Fruit fly (Drosophila melanogaster) whole organism, wandering third instar larva: ENCODE measurements around the gene Argl.
A peak's percentile ranks its signal among the peaks of the same experiment; 100 is the strongest.

Experiments
- Abd-B ChIP-seq: fragments of >200 bp; optimal IDR thresholded peaks from 2 replicates; lab custom pipeline; 2017; ENCODE audit warnings: missing biosample characterization, missing genetic modification characterization
- CG32264 ChIP-seq: fragments of 200-800 bp; sonication (Bioruptor generic); optimal IDR thresholded peaks from 2 replicates; lab custom pipeline; 2016; ENCODE audit warnings: missing biosample characterization, missing genetic modification characterization
- CG9705 ChIP-seq: fragments of 200-800 bp; sonication (Bioruptor generic); optimal IDR thresholded peaks from 2 replicates; lab custom pipeline; 2018; ENCODE audit warnings: missing biosample characterization, mild to moderate bottlenecking, missing genetic modification characterization
- CrebA ChIP-seq: fragments of 200-800 bp; sonication (Bioruptor generic); optimal IDR thresholded peaks from 2 replicates; lab custom pipeline; 2016; ENCODE audit warnings: missing biosample characterization, mild to moderate bottlenecking, missing genetic modification characterization, borderline replicate concordance
- Dfd ChIP-seq: fragments of >200 bp; optimal IDR thresholded peaks from 2 replicates; lab custom pipeline; 2017; ENCODE audit warnings: missing biosample characterization, missing genetic modification characterization
- Dif ChIP-seq: fragments of 200-275, 200-300 bp; sonication (Bioruptor generic); optimal IDR thresholded peaks from 2 replicates; lab custom pipeline; 2018; ENCODE audit warnings: missing biosample characterization, missing genetic modification characterization; ENCODE audit not compliant: partially characterized antibody
- GATAd ChIP-seq: sonication (Bioruptor generic); optimal IDR thresholded peaks from 2 replicates; lab custom pipeline; 2016; ENCODE audit warnings: missing biosample characterization, missing genetic modification characterization
- HLH106 ChIP-seq: fragments of 200-800 bp; optimal IDR thresholded peaks from 3 replicates; lab custom pipeline; 2019; ENCODE audit warnings: missing biosample characterization, mild to moderate bottlenecking, missing genetic modification characterization, moderate library complexity
- Hnf4 ChIP-seq: fragments of 200-800 bp; sonication (Bioruptor generic); optimal IDR thresholded peaks from 2 replicates; lab custom pipeline; 2016; ENCODE audit warnings: missing biosample characterization, mild to moderate bottlenecking, missing genetic modification characterization
- Hr78 ChIP-seq: fragments of >200 bp; optimal IDR thresholded peaks from 2 replicates; lab custom pipeline; 2017; ENCODE audit warnings: missing biosample characterization, missing genetic modification characterization
- Hr83 ChIP-seq: fragments of 200-300 bp; sonication (Bioruptor generic); optimal IDR thresholded peaks from 2 replicates; lab custom pipeline; 2016; ENCODE audit warnings: missing biosample characterization, mild to moderate bottlenecking, missing genetic modification characterization, moderate library complexity; ENCODE audit not compliant: poor library complexity, severe bottlenecking
- Jra ChIP-seq: sonication (Bioruptor generic); optimal IDR thresholded peaks from 2 replicates; lab custom pipeline; 2016; ENCODE audit warnings: missing biosample characterization, missing genetic modification characterization
- Mio ChIP-seq: sonication (Bioruptor generic); optimal IDR thresholded peaks from 2 replicates; lab custom pipeline; 2016; ENCODE audit warnings: missing biosample characterization, missing genetic modification characterization
- Myc ChIP-seq: fragments of >200 bp; optimal IDR thresholded peaks from 2 replicates; lab custom pipeline; 2017
- N ChIP-seq: fragments of >200 bp; optimal IDR thresholded peaks from 2 replicates; lab custom pipeline; 2018; ENCODE audit warnings: missing biosample characterization, missing external identifiers, missing genetic modification characterization
- OdsH ChIP-seq: fragments of 200-800 bp; sonication (Bioruptor generic); optimal IDR thresholded peaks from 2 replicates; lab custom pipeline; 2016; ENCODE audit warnings: missing biosample characterization, mild to moderate bottlenecking, missing genetic modification characterization
- Rel ChIP-seq, 2 experiments: fragments of 200-800 bp; sonication (Bioruptor generic) in 1 of 2; optimal IDR thresholded peaks; 2 replicates in 1 of 2; 3 replicates in 1 of 2; lab custom pipeline; 2016 to 2019; ENCODE audit warnings: mild to moderate bottlenecking in 2 of 2, missing biosample characterization in 2 of 2, missing genetic modification characterization in 2 of 2, moderate library complexity in 1 of 2
- Sp1 ChIP-seq: fragments of 200-800 bp; sonication (Bioruptor generic); optimal IDR thresholded peaks from 3 replicates; lab custom pipeline; 2019; ENCODE audit warnings: missing biosample characterization, mild to moderate bottlenecking, missing genetic modification characterization, moderate library complexity
- Vsx2 ChIP-seq: fragments of 200-300, 225-300 bp; sonication (Bioruptor generic); optimal IDR thresholded peaks from 2 replicates; lab custom pipeline; 2018; ENCODE audit warnings: missing biosample characterization, missing genetic modification characterization; ENCODE audit not compliant: partially characterized antibody
- br ChIP-seq: fragments of 200-800 bp; sonication (Bioruptor generic); optimal IDR thresholded peaks from 2 replicates; lab custom pipeline; 2016; ENCODE audit warnings: missing biosample characterization, missing genetic modification characterization
- brk ChIP-seq: fragments of 200-800 bp; sonication (Bioruptor generic); optimal IDR thresholded peaks from 2 replicates; lab custom pipeline; 2016; ENCODE audit warnings: missing biosample characterization, mild to moderate bottlenecking, missing genetic modification characterization
- dl ChIP-seq, 2 experiments: fragments of 175-275, 200-275 bp in 1 of 2; fragments of 200-275 bp in 1 of 2; sonication (Bioruptor generic); optimal IDR thresholded peaks; lab custom pipeline; 2018; ENCODE audit warnings: mild to moderate bottlenecking in 2 of 2, missing biosample characterization in 2 of 2, missing genetic modification characterization in 2 of 2, moderate library complexity in 2 of 2; ENCODE audit not compliant: partially characterized antibody in 2 of 2, insufficient read depth in 1 of 2
- dmrt93B ChIP-seq: fragments of 200-800 bp; sonication (Bioruptor generic); optimal IDR thresholded peaks from 2 replicates; lab custom pipeline; 2018; ENCODE audit warnings: missing biosample characterization, mild to moderate bottlenecking, missing genetic modification characterization
- dsf ChIP-seq: sonication (Bioruptor generic); optimal IDR thresholded peaks from 2 replicates; lab custom pipeline; 2016; ENCODE audit warnings: missing biosample characterization, missing genetic modification characterization, borderline replicate concordance
- ey ChIP-seq: fragments of 200-800 bp; sonication (Bioruptor generic); optimal IDR thresholded peaks from 2 replicates; lab custom pipeline; 2016; ENCODE audit warnings: missing biosample characterization, missing genetic modification characterization
- foxo ChIP-seq, 2 experiments: fragments of 200-800 bp; sonication (Bioruptor generic); optimal IDR thresholded peaks; 2 replicates in 1 of 2; 3 replicates in 1 of 2; lab custom pipeline; 2016 to 2017; ENCODE audit warnings: missing biosample characterization in 2 of 2, missing genetic modification characterization in 2 of 2
- fru ChIP-seq: fragments of 200-800 bp; sonication (Bioruptor generic); optimal IDR thresholded peaks from 3 replicates; lab custom pipeline; 2016; ENCODE audit warnings: missing biosample characterization, mild to moderate bottlenecking, missing genetic modification characterization
- h ChIP-seq: fragments of 200-800 bp; sonication (Bioruptor generic); optimal IDR thresholded peaks from 3 replicates; lab custom pipeline; 2016; ENCODE audit warnings: missing biosample characterization, mild to moderate bottlenecking, missing genetic modification characterization
- jim ChIP-seq: fragments of 175-275, 200-325 bp; sonication (Bioruptor generic); optimal IDR thresholded peaks from 2 replicates; lab custom pipeline; 2016; ENCODE audit warnings: missing biosample characterization, mild to moderate bottlenecking, missing genetic modification characterization
- lola ChIP-seq: fragments of >200 bp; optimal IDR thresholded peaks from 2 replicates; lab custom pipeline; 2017; ENCODE audit warnings: missing biosample characterization, missing genetic modification characterization
- pan ChIP-seq: fragments of >200 bp; optimal IDR thresholded peaks from 2 replicates; lab custom pipeline; 2017
- psq ChIP-seq: fragments of 200-800 bp; sonication (Bioruptor generic); optimal IDR thresholded peaks from 3 replicates; lab custom pipeline; 2017; ENCODE audit warnings: missing biosample characterization, mild to moderate bottlenecking, missing genetic modification characterization, moderate library complexity
- rgr ChIP-seq: fragments of 200-800 bp; sonication (Bioruptor generic); optimal IDR thresholded peaks from 3 replicates; lab custom pipeline; 2016; ENCODE audit warnings: missing biosample characterization, mild to moderate bottlenecking, missing genetic modification characterization
- sage ChIP-seq: fragments of 200-800 bp; sonication (Bioruptor generic); optimal IDR thresholded peaks from 2 replicates; lab custom pipeline; 2016; ENCODE audit warnings: missing biosample characterization, mild to moderate bottlenecking, missing genetic modification characterization
- sv ChIP-seq: fragments of 200-800 bp; sonication (Bioruptor generic); optimal IDR thresholded peaks from 3 replicates; lab custom pipeline; 2016; ENCODE audit warnings: missing biosample characterization, missing genetic modification characterization
- tai ChIP-seq: sonication (Bioruptor generic); optimal IDR thresholded peaks from 2 replicates; lab custom pipeline; 2016; ENCODE audit warnings: missing biosample characterization, missing genetic modification characterization
- usp ChIP-seq: fragments of >200 bp; optimal IDR thresholded peaks from 2 replicates; lab custom pipeline; 2017; ENCODE audit warnings: missing biosample characterization, missing genetic modification characterization
- woc ChIP-seq: sonication (Bioruptor generic); optimal IDR thresholded peaks from 2 replicates; lab custom pipeline; 2016; ENCODE audit warnings: missing biosample characterization, mild to moderate bottlenecking, missing genetic modification characterization

Argl gene

DNA sequence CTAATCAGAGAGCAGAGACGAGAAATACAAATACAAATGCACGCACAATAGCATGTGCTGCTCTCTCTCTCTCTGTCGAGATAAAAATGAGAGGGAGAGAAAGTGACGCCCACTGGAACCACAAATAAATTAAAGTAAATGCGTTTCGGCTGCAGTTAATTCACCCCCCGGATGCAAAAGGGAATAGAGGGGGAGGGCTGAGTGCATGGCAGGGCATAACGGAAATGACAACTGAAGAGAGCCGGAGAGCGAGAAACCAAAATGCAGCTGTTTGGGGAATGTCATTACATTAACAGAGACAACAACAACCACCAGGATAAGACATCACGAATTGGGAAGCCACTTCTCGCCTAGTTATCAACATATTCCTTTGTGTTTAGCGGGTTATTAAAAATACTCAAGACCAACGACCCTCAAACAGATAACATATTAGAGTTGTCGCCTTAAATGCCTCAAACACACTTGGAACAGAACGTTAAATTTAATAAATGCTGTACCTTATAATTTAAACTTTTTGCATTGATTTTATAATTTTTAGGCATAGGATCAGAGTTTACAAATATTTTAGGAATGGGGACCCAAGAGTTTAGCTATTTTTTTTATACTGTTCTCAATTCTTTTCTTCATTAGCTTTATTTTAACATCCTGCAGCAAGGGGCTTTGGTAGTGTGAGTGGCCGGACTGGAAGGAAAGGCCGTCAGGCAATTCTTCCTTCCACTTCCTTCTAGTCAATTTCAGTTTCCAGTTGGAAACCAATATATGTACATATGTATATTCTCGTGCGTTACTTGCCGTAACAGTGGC lies 8.2 kb upstream of the Argl start:
- peak; percentile 25 for TF ChIP-seq tai
- no peak for TF ChIP-seq Dfd
- peak; percentile 53 for TF ChIP-seq rgr (GFP tag; lab: Kevin White, UChicago)
- TF ChIP-seq Dif (GFP tag; lab: Kevin White, UChicago) = peak; percentile 59
- TF ChIP-seq h = peak; percentile 58
- TF ChIP-seq Hr83 (GFP tag; lab: Kevin White, UChicago) = peak; percentile 30
- peak; percentile 34 to 71 for TF ChIP-seq dl (GFP tag; optimal IDR thresholded peaks at IDR 0.05; lab: Kevin White, UChicago; ENCODE audit: insufficient read depth in 1 of 2, partially characterized antibody in 2 of 2)
- TF ChIP-seq Sp1 (GFP tag; lab: Kevin White, UChicago) = peak; percentile 63
- peak; percentile 89 for TF ChIP-seq Vsx2 (GFP tag; lab: Kevin White, UChicago)
- TF ChIP-seq brk (GFP tag; lab: Kevin White, UChicago) = peak; percentile 12
- peak; percentile 48 for TF ChIP-seq dmrt93B
- TF ChIP-seq br (GFP tag; lab: Kevin White, UChicago) = peak; percentile 67
- no peak for TF ChIP-seq Hr78
- TF ChIP-seq ey (GFP tag; lab: Kevin White, UChicago) = peak; percentile 66
- no peak for TF ChIP-seq Rel (GFP tag; optimal IDR thresholded peaks at IDR 0.05; lab: Kevin White, UChicago)
- peak; percentile 14 for TF ChIP-seq Rel (tag; optimal IDR thresholded peaks at IDR 0.05; lab: Kevin White, UChicago)
- no peak for TF ChIP-seq CrebA (GFP tag; lab: Kevin White, UChicago)
- peak; percentile 80 for TF ChIP-seq psq
- TF ChIP-seq sv (GFP tag; lab: Kevin White, UChicago) = no peak
- peak in 1 of 2 experiments; percentile 71 for TF ChIP-seq foxo (GFP tag; optimal IDR thresholded peaks at IDR 0.05; lab: Kevin White, UChicago)
- no peak for TF ChIP-seq lola (GFP tag; lab: Kevin White, UChicago)
- TF ChIP-seq dsf (GFP tag; lab: Kevin White, UChicago) = no peak
- no peak for TF ChIP-seq Myc (lab: Kevin White, UChicago)
- TF ChIP-seq OdsH = peak; percentile 56
- no peak for TF ChIP-seq CG32264 (GFP tag; lab: Kevin White, UChicago)
- peak; percentile 57 for TF ChIP-seq HLH106 (tag; lab: Kevin White, UChicago)
- TF ChIP-seq pan (lab: Kevin White, UChicago) = no peak
- no peak for TF ChIP-seq Mio (GFP tag; lab: Kevin White, UChicago)
- TF ChIP-seq jim (GFP tag; lab: Kevin White, UChicago) = no peak
- no peak for TF ChIP-seq GATAd (GFP tag; lab: Kevin White, UChicago)
- TF ChIP-seq usp = no peak
- peak; percentile 37 for TF ChIP-seq Hnf4
- peak; percentile 95 for TF ChIP-seq fru
- TF ChIP-seq sage = no peak
- TF ChIP-seq CG9705 = no peak
- TF ChIP-seq N = no peak
- TF ChIP-seq Jra = no peak
- TF ChIP-seq Abd-B (GFP tag; lab: Kevin White, UChicago) = no peak
- peak; percentile 74 for TF ChIP-seq woc (GFP tag; lab: Kevin White, UChicago)
- TF ChIP-seq, all 38 proteins: peak for 20

DNA sequence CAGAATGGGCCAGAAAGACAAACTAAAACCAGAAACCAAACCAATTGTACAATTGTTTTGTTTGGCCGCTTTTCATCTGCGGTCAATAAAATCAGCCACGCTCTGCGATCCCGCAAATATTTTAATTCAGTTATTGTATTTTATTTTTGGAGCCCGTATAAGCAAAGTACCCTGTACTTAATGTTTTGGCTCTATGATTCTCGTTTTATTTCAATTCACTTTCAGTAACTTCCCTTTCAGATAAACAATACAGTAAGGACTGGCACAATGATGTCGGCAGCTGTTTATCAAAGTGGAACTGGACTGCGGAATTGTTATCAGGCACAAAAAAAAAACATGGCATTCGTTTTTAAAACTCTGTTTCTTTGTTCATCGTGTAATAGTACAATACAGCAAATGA lies 6.7 kb upstream of the Argl start:
- TF ChIP-seq tai (no peak), woc (GFP tag; lab: Kevin White, UChicago) (no peak), CG9705 (no peak), sv (GFP tag; lab: Kevin White, UChicago) (no peak), Vsx2 (GFP tag; lab: Kevin White, UChicago) (no peak), Mio (GFP tag; lab: Kevin White, UChicago) (no peak), rgr (GFP tag; lab: Kevin White, UChicago) (no peak), HLH106 (tag; lab: Kevin White, UChicago) (no peak), fru (no peak), CrebA (GFP tag; lab: Kevin White, UChicago) (no peak), pan (lab: Kevin White, UChicago) (no peak), Rel (GFP tag; optimal IDR thresholded peaks at IDR 0.05; lab: Kevin White, UChicago) (no peak), Rel (tag; optimal IDR thresholded peaks at IDR 0.05; lab: Kevin White, UChicago) (no peak), Myc (lab: Kevin White, UChicago) (no peak), Sp1 (GFP tag; lab: Kevin White, UChicago) (no peak)
